Fruit fly (Drosophila melanogaster): ENCODE measurements around the gene Serinc.

DNA sequence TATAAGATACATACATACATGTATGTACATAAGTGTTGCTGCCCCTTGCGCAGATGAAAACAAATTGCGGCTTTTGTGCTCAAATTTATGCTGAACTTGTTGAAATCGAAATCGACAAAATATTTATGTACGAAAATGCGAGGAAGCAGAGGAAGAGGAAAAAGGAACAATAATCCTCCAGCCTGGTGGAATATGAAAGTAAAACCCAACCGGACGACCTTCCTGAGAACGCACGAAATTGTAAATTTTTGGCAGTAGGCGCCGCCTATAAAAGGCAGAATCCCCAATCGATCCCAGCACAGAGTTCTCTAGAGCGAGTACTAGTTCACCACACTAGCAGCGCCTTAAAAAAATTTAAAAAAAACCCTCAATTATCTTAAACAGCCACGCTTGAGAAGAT is 47.9 kb upstream of the Serinc start, which contains the start of gene Cpr72Eb:
- no peak for TF ChIP-seq psq (GFP tag; optimal IDR thresholded peaks at IDR 0.05)
- no peak for TF ChIP-seq CG11247 (GFP tag; IDR thresholded peaks at IDR 0.05)
- TF ChIP-seq CG8089 (GFP tag; optimal IDR thresholded peaks at IDR 0.05), result no peak
- TF ChIP-seq CG12299 (tag; optimal IDR thresholded peaks at IDR 0.05), result no peak
- no peak for TF ChIP-seq CG15073 (GFP tag; optimal IDR thresholded peaks at IDR 0.05)
- TF ChIP-seq cato (GFP tag; optimal IDR thresholded peaks at IDR 0.05; ENCODE audit: borderline replicate concordance), result no peak
- no peak for TF ChIP-seq sqz (GFP tag; optimal IDR thresholded peaks at IDR 0.05)
- TF ChIP-seq CG18011 (GFP tag; optimal IDR thresholded peaks at IDR 0.05), result no peak
- no peak for TF ChIP-seq CG2120 (GFP tag; optimal IDR thresholded peaks at IDR 0.05)
- no peak for TF ChIP-seq CG15269 (tag; optimal IDR thresholded peaks at IDR 0.05)

Data from whole organism, embryonic.